Worm (Caenorhabditis elegans) whole organism, young adult: ENCODE measurements around the gene B0462.5.

Experiments
- F10E7.11 ChIP-seq: sonication (generic microtip); optimal IDR thresholded peaks from 2 replicates; lab custom pipeline; 2017; ENCODE audit warnings: mild to moderate bottlenecking, missing genetic modification characterization, moderate library complexity, missing compliant biosample characterization
- F57A8.1 ChIP-seq: fragments of 200-800 bp; sonication (Bioruptor generic); optimal IDR thresholded peaks from 2 replicates; lab custom pipeline; 2018; ENCODE audit warnings: mild to moderate bottlenecking, missing genetic modification characterization, moderate library complexity, missing compliant biosample characterization
- cebp-2 ChIP-seq: fragments of 200-800 bp; sonication (Bioruptor generic); IDR thresholded peaks from 2 replicates; pipeline ENCODE4 v1.3.6; 2022; ENCODE audit warnings: missing genetic modification characterization, missing compliant biosample characterization
- fkh-3 ChIP-seq: sonication (generic microtip); optimal IDR thresholded peaks from 2 replicates; lab custom pipeline; 2016; ENCODE audit warnings: mild to moderate bottlenecking, missing genetic modification characterization, missing compliant biosample characterization
- hmg-20 ChIP-seq: fragments of 200-800 bp; sonication (Bioruptor generic); IDR thresholded peaks from 2 replicates; pipeline ENCODE4 v1.3.6; 2022; ENCODE audit warnings: missing genetic modification reagents, missing genetic modification characterization, missing compliant biosample characterization
- let-607 ChIP-seq, 2 experiments: fragments of 200-800 bp in 1 of 2; sonication (Bioruptor generic) in 1 of 2; sonication (generic microtip) in 1 of 2; optimal IDR thresholded peaks; 2 replicates each; lab custom pipeline; 2016 to 2018; ENCODE audit warnings: mild to moderate bottlenecking in 2 of 2, missing compliant biosample characterization in 2 of 2, missing genetic modification characterization in 2 of 2, moderate library complexity in 2 of 2, missing genotype in 1 of 2
- madf-3 ChIP-seq: fragments of 200-800 bp; sonication (Bioruptor generic); IDR thresholded peaks from 2 replicates; pipeline ENCODE4 v1.3.6; 2022; ENCODE audit warnings: missing genetic modification reagents, missing genetic modification characterization, missing compliant biosample characterization
- nhr-80 ChIP-seq: sonication (generic microtip); optimal IDR thresholded peaks from 2 replicates; lab custom pipeline; 2016; ENCODE audit warnings: missing genetic modification characterization, missing compliant biosample characterization
- unc-130 ChIP-seq: sonication (generic microtip); optimal IDR thresholded peaks from 2 replicates; lab custom pipeline; 2016; ENCODE audit warnings: missing genetic modification reagents, missing genetic modification characterization, missing compliant biosample characterization
- unc-62 ChIP-seq: fragments of 150-350 bp; optimal IDR thresholded peaks from 2 replicates; lab custom pipeline; 2014; ENCODE audit warnings: missing biosample characterization, missing genetic modification reagents, missing genetic modification characterization

DNA sequence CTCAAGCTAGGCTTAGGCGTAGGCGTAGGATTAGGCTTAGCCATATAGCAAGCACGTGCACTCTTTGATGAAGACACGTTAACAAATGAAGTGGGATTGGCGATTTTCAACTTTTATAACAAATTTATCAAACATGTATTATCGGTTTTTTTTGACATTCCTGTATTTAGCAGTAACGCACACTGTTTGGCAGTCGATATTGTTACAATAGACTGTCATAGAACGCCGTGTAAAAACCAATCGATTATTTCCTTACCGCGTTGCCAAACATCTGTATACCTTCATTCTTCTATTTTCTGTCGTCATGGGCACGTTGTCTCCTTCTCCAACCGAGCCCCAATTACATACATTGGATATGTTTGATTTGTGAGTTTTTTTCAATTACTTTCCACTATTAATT is 4.8 kb downstream of the B0462.5 start, which contains the start of gene fbxb-119:
- TF ChIP-seq fkh-3 (tag; lab: Kevin White, UChicago) (no peak), F57A8.1 (GFP tag; lab: Kevin White, UChicago) (no peak), unc-62 (GFP tag; lab: Kevin White, UChicago) (no peak), F10E7.11 (no peak), unc-130 (no peak), madf-3 (no peak), cebp-2 (GFP tag; lab: Robert Waterston, UW) (no peak), nhr-80 (tag; lab: Kevin White, UChicago) (no peak), let-607 (tag; optimal IDR thresholded peaks at IDR 0.05; lab: Kevin White, UChicago) (no peak), hmg-20 (GFP tag; lab: Robert Waterston, UW) (no peak)
